Worm (Caenorhabditis elegans) whole organism, early embryonic: ENCODE results near the gene puf-9.

Experiments
- F13C5.2 ChIP-seq: sonication (generic microtip); optimal IDR thresholded peaks from 2 replicates; lab custom pipeline; 2017; ENCODE audit warnings: mild to moderate bottlenecking, missing genetic modification characterization, inconsistent platforms, missing compliant biosample characterization
- aly-1 ChIP-seq: sonication (generic microtip); optimal IDR thresholded peaks from 2 replicates; lab custom pipeline; 2016; ENCODE audit warnings: missing genetic modification characterization, missing compliant biosample characterization
- ama-1 ChIP-seq: fragments of 150-350 bp; optimal IDR thresholded peaks from 2 replicates; lab custom pipeline; 2014
- ceh-13 ChIP-seq: fragments of 200-800 bp; sonication (Bioruptor generic); optimal IDR thresholded peaks from 2 replicates; lab custom pipeline; 2018; ENCODE audit warnings: mild to moderate bottlenecking, missing genetic modification characterization, missing compliant biosample characterization
- hmg-4 ChIP-seq: fragments of 200-800 bp; sonication (Bioruptor generic); optimal IDR thresholded peaks from 2 replicates; lab custom pipeline; 2018; ENCODE audit warnings: mild to moderate bottlenecking, missing genetic modification characterization, missing compliant biosample characterization
- hnd-1 ChIP-seq: sonication (generic microtip); optimal IDR thresholded peaks from 2 replicates; lab custom pipeline; 2016; ENCODE audit warnings: missing genetic modification characterization, missing compliant biosample characterization
- scrt-1 ChIP-seq: fragments of 200-800 bp; sonication (Bioruptor generic); IDR thresholded peaks from 2 replicates; pipeline ENCODE4 v1.3.6; 2022; ENCODE audit warnings: missing genetic modification characterization, missing compliant biosample characterization
- tra-4 ChIP-seq: sonication (generic microtip); optimal IDR thresholded peaks from 2 replicates; lab custom pipeline; 2017; ENCODE audit warnings: missing genetic modification characterization, missing compliant biosample characterization

DNA sequence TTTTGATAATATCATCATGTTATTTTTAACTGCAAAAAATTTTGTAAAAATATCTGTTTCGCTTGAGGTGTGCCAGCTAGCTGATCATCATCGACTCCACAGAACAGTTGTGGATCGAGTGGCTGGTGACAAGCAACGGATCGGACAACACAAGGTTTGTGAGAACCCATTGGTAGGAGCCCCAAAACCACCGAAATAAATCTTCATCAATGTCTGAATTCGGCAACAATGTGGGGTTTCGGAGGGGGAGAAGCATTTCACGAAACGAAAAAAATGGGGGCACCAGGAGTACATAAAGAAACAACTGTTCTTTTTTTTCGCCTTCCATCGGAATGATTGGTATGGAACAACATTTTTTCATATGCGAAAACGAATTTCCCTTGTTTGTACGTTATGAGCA lies 26.0 kb upstream of the puf-9 start:
- no peak for TF ChIP-seq ama-1
- TF ChIP-seq ceh-13 (GFP tag; lab: Kevin White, UChicago) = no peak
- TF ChIP-seq aly-1 (tag; lab: Kevin White, UChicago) = no peak
- TF ChIP-seq hnd-1 (tag; lab: Kevin White, UChicago) = no peak
- no peak for TF ChIP-seq hmg-4 (GFP tag; lab: Kevin White, UChicago)
- no peak for TF ChIP-seq tra-4 (tag; lab: Kevin White, UChicago)
- no peak for TF ChIP-seq F13C5.2 (tag; lab: Kevin White, UChicago)
- TF ChIP-seq scrt-1 = no peak
